Worm (Caenorhabditis elegans) whole organism, midembryonic: ENCODE measurements around the gene K07F5.15.

Source experiments
- T22C8.4 ChIP-seq: fragments of 200-800 bp; sonication (Bioruptor generic); IDR thresholded peaks from 2 replicates; pipeline ENCODE4 v1.3.6; 2022; ENCODE audit warnings: missing genetic modification characterization, missing compliant biosample characterization
- cog-1 ChIP-seq: sonication (generic microtip); optimal IDR thresholded peaks from 2 replicates; lab custom pipeline; 2016; ENCODE audit warnings: missing genetic modification characterization, missing compliant biosample characterization
- flt-1 ChIP-seq: fragments of 200-800 bp; sonication (Bioruptor generic); IDR thresholded peaks from 2 replicates; pipeline ENCODE4 v1.3.6; 2022; ENCODE audit warnings: missing genetic modification characterization, missing compliant biosample characterization
- klf-2 ChIP-seq: fragments of 200-800 bp; sonication (Bioruptor generic); conservative IDR thresholded peaks from 2 replicates; pipeline ENCODE4 v1.3.6; 2022; ENCODE audit warnings: missing genetic modification reagents, missing genetic modification characterization, missing compliant biosample characterization
- ref-1 ChIP-seq: fragments of 200-800 bp; sonication (Bioruptor generic); conservative IDR thresholded peaks from 2 replicates; pipeline ENCODE4 v1.3.6; 2022; ENCODE audit warnings: missing genetic modification reagents, missing genetic modification characterization, missing compliant biosample characterization
- ztf-23 ChIP-seq: fragments of 200-800 bp; sonication (Bioruptor generic); IDR thresholded peaks from 2 replicates; pipeline ENCODE4 v1.3.6; 2022; ENCODE audit warnings: missing genetic modification reagents, missing genetic modification characterization, missing compliant biosample characterization
- ztf-29 ChIP-seq: fragments of 200-800 bp; sonication (Bioruptor generic); IDR thresholded peaks from 2 replicates; pipeline ENCODE4 v1.3.6; 2022; ENCODE audit warnings: missing genetic modification reagents, missing genetic modification characterization, missing compliant biosample characterization

ce11 chrIV:9913064-9913463 is 48.2 kb downstream of the K07F5.15 start:
- no peak for TF ChIP-seq flt-1
- TF ChIP-seq T22C8.4 (GFP tag; lab: Robert Waterston, UW), result no peak
- no peak for TF ChIP-seq ztf-29
- TF ChIP-seq cog-1, result no peak
- TF ChIP-seq ztf-23 (GFP tag; lab: Robert Waterston, UW), result no peak
- TF ChIP-seq klf-2 (GFP tag; lab: Robert Waterston, UW), result no peak
- TF ChIP-seq ref-1 (GFP tag; lab: Robert Waterston, UW), result no peak
